Worm (Caenorhabditis elegans) whole organism, early embryonic: ENCODE data around the gene cgt-3.

Source experiments
- ama-1 ChIP-seq: fragments of 150-350 bp; optimal IDR thresholded peaks from 2 replicates; lab custom pipeline; 2014
- ceh-13 ChIP-seq: fragments of 200-800 bp; sonication (Bioruptor generic); optimal IDR thresholded peaks from 2 replicates; lab custom pipeline; 2018; ENCODE audit warnings: mild to moderate bottlenecking, missing genetic modification characterization, missing compliant biosample characterization
- ceh-36 ChIP-seq: sonication (generic microtip); optimal IDR thresholded peaks from 2 replicates; lab custom pipeline; 2016; ENCODE audit warnings: missing genetic modification characterization, inconsistent platforms, missing compliant biosample characterization
- ets-7 ChIP-seq: sonication (generic microtip); optimal IDR thresholded peaks from 2 replicates; lab custom pipeline; 2016; ENCODE audit warnings: missing genotype, missing genetic modification characterization, missing compliant biosample characterization
- flt-1 ChIP-seq: fragments of 200-800 bp; sonication (Bioruptor generic); IDR thresholded peaks from 2 replicates; pipeline ENCODE4 v1.3.6; 2022; ENCODE audit warnings: missing genetic modification characterization, missing compliant biosample characterization
- hnd-1 ChIP-seq: sonication (generic microtip); optimal IDR thresholded peaks from 2 replicates; lab custom pipeline; 2016; ENCODE audit warnings: missing genetic modification characterization, missing compliant biosample characterization
- pes-1 ChIP-seq: fragments of 200-800 bp; sonication (Bioruptor generic); IDR thresholded peaks from 2 replicates; pipeline ENCODE4 v1.3.6; 2022; ENCODE audit warnings: missing genetic modification reagents, missing genetic modification characterization, missing compliant biosample characterization

DNA sequence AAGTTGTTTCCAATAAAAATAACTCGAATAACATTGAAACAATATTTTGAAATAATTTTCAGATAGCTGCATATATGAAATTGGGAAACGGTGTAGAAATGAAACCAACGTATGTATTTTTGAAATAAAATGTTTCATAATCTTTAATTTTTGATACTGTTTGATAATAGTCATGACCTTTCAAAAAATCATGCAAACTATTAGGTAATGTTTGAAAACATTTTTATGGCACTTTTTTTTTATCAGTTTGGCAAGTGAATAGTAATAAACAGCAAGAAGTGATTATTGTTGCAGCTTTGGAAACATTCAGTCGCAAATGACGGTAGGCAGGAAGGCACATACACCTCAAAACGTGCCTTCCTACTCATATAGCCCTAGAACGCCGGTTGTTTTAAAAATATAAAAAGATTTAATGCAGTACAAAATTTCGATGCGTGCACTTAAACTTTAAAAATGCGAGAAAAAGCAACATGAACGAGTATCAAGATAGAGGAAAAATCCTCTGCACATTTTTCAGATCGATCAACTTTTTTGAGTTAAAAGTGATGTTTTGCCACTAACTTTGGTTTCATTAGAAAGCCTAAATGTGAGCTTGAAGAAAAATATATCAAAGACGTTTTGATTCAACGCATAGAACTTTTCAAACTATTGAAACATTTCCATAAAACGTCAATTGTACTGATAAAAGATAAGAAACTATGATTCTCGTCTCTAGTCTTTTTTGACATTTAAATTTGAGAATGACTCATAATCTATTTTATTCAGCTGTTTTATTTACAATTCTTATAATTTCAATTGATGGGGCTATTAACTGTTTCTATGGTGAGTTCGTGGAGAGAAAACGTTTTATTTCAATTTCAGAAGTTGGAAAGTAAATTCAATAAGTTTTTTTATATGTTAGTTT is 45.5 kb upstream of the cgt-3 start, which contains the start of gene F55C12.19:
- TF ChIP-seq ceh-13 (GFP tag; lab: Kevin White, UChicago) (no peak), ceh-36 (tag; lab: Kevin White, UChicago) (no peak), ama-1 (no peak), pes-1 (GFP tag; lab: Robert Waterston, UW) (no peak), flt-1 (GFP tag; lab: Robert Waterston, UW) (no peak), hnd-1 (no peak), ets-7 (tag; lab: Kevin White, UChicago) (no peak)
